Worm (Caenorhabditis elegans) whole organism, L4 larva: ENCODE measurements around the gene nas-22.

Experiments used
- D1046.2 ChIP-seq: fragments of 200-800 bp; sonication (Bioruptor generic); IDR thresholded peaks from 2 replicates; pipeline ENCODE4 v1.3.6; 2022; ENCODE audit warnings: missing genetic modification characterization, missing compliant biosample characterization
- F26F4.8 ChIP-seq: fragments of 200-800 bp; sonication (Bioruptor generic); conservative IDR thresholded peaks from 2 replicates; pipeline ENCODE4 v1.3.6; 2022; ENCODE audit warnings: missing genetic modification characterization, missing compliant biosample characterization
- Y48G9A.11 ChIP-seq: fragments of 200-800 bp; sonication (Bioruptor generic); IDR thresholded peaks from 2 replicates; pipeline ENCODE4 v1.3.6; 2022; ENCODE audit warnings: missing genetic modification reagents, missing genetic modification characterization, missing compliant biosample characterization
- Y5F2A.4 ChIP-seq: fragments of 200-800 bp; sonication (Bioruptor generic); optimal IDR thresholded peaks from 2 replicates; lab custom pipeline; 2018; ENCODE audit warnings: mild to moderate bottlenecking, missing genetic modification characterization, missing compliant biosample characterization
- ZK546.5 ChIP-seq, 2 experiments: sonication (generic microtip); optimal IDR thresholded peaks; 2 replicates each; lab custom pipeline; 2017; ENCODE audit warnings: missing biosample characterization in 2 of 2, missing genetic modification characterization in 2 of 2
- ceh-32 ChIP-seq: sonication (generic microtip); optimal IDR thresholded peaks from 2 replicates; lab custom pipeline; 2016; ENCODE audit warnings: mild to moderate bottlenecking, missing genetic modification characterization, missing compliant biosample characterization; ENCODE audit not compliant: poor library complexity
- ctbp-1 ChIP-seq: fragments of 200-800 bp; sonication (Bioruptor generic); IDR thresholded peaks from 2 replicates; pipeline ENCODE4 v1.3.6; 2022; ENCODE audit warnings: missing genetic modification reagents, missing genetic modification characterization, missing compliant biosample characterization
- daf-16 ChIP-seq, 3 experiments: sonication (generic microtip); optimal IDR thresholded peaks; 2 replicates each; lab custom pipeline; 2016 to 2017; ENCODE audit warnings: missing genetic modification characterization in 3 of 3, missing genetic modification reagents in 3 of 3, mild to moderate bottlenecking in 2 of 3, missing compliant biosample characterization in 2 of 3, missing biosample characterization in 1 of 3, moderate library complexity in 1 of 3
- daf-19 ChIP-seq: fragments of 200-800 bp; sonication (Bioruptor generic); conservative IDR thresholded peaks from 2 replicates; pipeline ENCODE4 v1.3.6; 2022; ENCODE audit warnings: missing genetic modification characterization, missing compliant biosample characterization
- dmd-6 ChIP-seq: fragments of 200-800 bp; sonication (Bioruptor generic); IDR thresholded peaks from 2 replicates; pipeline ENCODE4 v1.3.6; 2022; ENCODE audit warnings: missing genetic modification reagents, missing genetic modification characterization, missing compliant biosample characterization
- dpl-1 ChIP-seq: fragments of 150-350 bp; optimal IDR thresholded peaks from 2 replicates; lab custom pipeline; 2014; ENCODE audit warnings: missing biosample characterization, missing genetic modification reagents, missing genetic modification characterization
- dve-1 ChIP-seq: sonication (generic microtip); optimal IDR thresholded peaks from 2 replicates; lab custom pipeline; 2017; ENCODE audit warnings: antibody characterized with exemption, mild to moderate bottlenecking, missing genetic modification characterization, missing compliant biosample characterization; ENCODE audit not compliant: insufficient read depth
- egl-27 ChIP-seq: sonication (generic microtip); optimal IDR thresholded peaks from 3 replicates; lab custom pipeline; 2017; ENCODE audit warnings: missing biosample characterization, missing genetic modification reagents, missing genetic modification characterization
- gei-8 ChIP-seq: fragments of 200-800 bp; sonication (Bioruptor generic); optimal IDR thresholded peaks from 2 replicates; lab custom pipeline; 2018; ENCODE audit warnings: mild to moderate bottlenecking, missing genetic modification characterization, missing compliant biosample characterization
- hif-1 ChIP-seq, 2 experiments: sonication (generic microtip); optimal IDR thresholded peaks; 2 replicates each; lab custom pipeline; 2016 to 2017; ENCODE audit warnings: missing compliant biosample characterization in 2 of 2, missing genetic modification characterization in 2 of 2, missing genetic modification reagents in 2 of 2, missing genotype in 2 of 2, mild to moderate bottlenecking in 1 of 2
- hlh-11 ChIP-seq: fragments of 200-800 bp; sonication (Bioruptor generic); optimal IDR thresholded peaks from 2 replicates; lab custom pipeline; 2018; ENCODE audit warnings: mild to moderate bottlenecking, missing genetic modification characterization, missing compliant biosample characterization
- madf-5 ChIP-seq, 2 experiments: fragments of 200-800 bp; sonication (Bioruptor generic); IDR thresholded peaks; 2 replicates each; pipeline ENCODE4 v1.3.6; 2022; ENCODE audit warnings: missing compliant biosample characterization in 2 of 2, missing genetic modification characterization in 2 of 2
- madf-9 ChIP-seq: fragments of 200-800 bp; sonication (Bioruptor generic); conservative IDR thresholded peaks from 2 replicates; pipeline ENCODE4 v1.3.6; 2022; ENCODE audit warnings: missing genetic modification reagents, missing genetic modification characterization, missing compliant biosample characterization
- mdl-1 ChIP-seq, 2 experiments: fragments of 150-350 bp in 1 of 2; sonication (generic microtip) in 1 of 2; optimal IDR thresholded peaks; 2 replicates each; lab custom pipeline; 2014 to 2017; ENCODE audit warnings: missing biosample characterization in 2 of 2, missing genetic modification characterization in 2 of 2
- mxl-3 ChIP-seq: fragments of 200-800 bp; sonication (Bioruptor generic); optimal IDR thresholded peaks from 2 replicates; lab custom pipeline; 2018; ENCODE audit warnings: mild to moderate bottlenecking, missing genetic modification characterization, missing compliant biosample characterization
- nhr-11 ChIP-seq: fragments of 150-350 bp; optimal IDR thresholded peaks from 2 replicates; lab custom pipeline; 2014; ENCODE audit warnings: missing biosample characterization, missing genetic modification characterization
- nhr-111 ChIP-seq: fragments of 200-800 bp; sonication (Bioruptor generic); optimal IDR thresholded peaks from 2 replicates; lab custom pipeline; 2018; ENCODE audit warnings: mild to moderate bottlenecking, missing genetic modification characterization, missing compliant biosample characterization
- nhr-28 ChIP-seq: fragments of 150-350 bp; optimal IDR thresholded peaks from 2 replicates; lab custom pipeline; 2014; ENCODE audit warnings: missing biosample characterization, missing genetic modification characterization
- nhr-41 ChIP-seq: fragments of 200-800 bp; sonication (Bioruptor generic); IDR thresholded peaks from 2 replicates; pipeline ENCODE4 v1.3.6; 2022; ENCODE audit warnings: missing genetic modification reagents, missing genetic modification characterization, missing compliant biosample characterization
- nhr-42 ChIP-seq: fragments of 200-800 bp; sonication (Bioruptor generic); IDR thresholded peaks from 2 replicates; pipeline ENCODE4 v1.3.6; 2022; ENCODE audit warnings: missing genetic modification characterization, missing compliant biosample characterization
- nhr-48 ChIP-seq: sonication (generic microtip); optimal IDR thresholded peaks from 2 replicates; lab custom pipeline; 2016; ENCODE audit warnings: mild to moderate bottlenecking, missing genetic modification characterization, missing compliant biosample characterization
- php-3 ChIP-seq: fragments of 200-800 bp; sonication (Bioruptor generic); IDR thresholded peaks from 2 replicates; pipeline ENCODE4 v1.3.6; 2022; ENCODE audit warnings: missing genetic modification reagents, missing genetic modification characterization, missing compliant biosample characterization
- pqm-1 ChIP-seq: sonication (generic microtip); optimal IDR thresholded peaks from 2 replicates; lab custom pipeline; 2017; ENCODE audit warnings: missing biosample characterization, missing genetic modification characterization
- snpc-4 ChIP-seq: fragments of 150-350 bp; optimal IDR thresholded peaks from 2 replicates; lab custom pipeline; 2014; ENCODE audit warnings: missing biosample characterization, missing genetic modification characterization
- spr-1 ChIP-seq: sonication (generic microtip); optimal IDR thresholded peaks from 2 replicates; lab custom pipeline; 2016; ENCODE audit warnings: mild to moderate bottlenecking, missing genetic modification characterization, missing compliant biosample characterization
- spr-3 ChIP-seq: fragments of 200-800 bp; sonication (Bioruptor generic); optimal IDR thresholded peaks from 2 replicates; lab custom pipeline; 2018; ENCODE audit warnings: mild to moderate bottlenecking, missing genetic modification characterization, missing compliant biosample characterization
- tag-97 ChIP-seq: fragments of 200-800 bp; sonication (Bioruptor generic); IDR thresholded peaks from 2 replicates; pipeline ENCODE4 v1.3.6; 2022; ENCODE audit warnings: missing genetic modification characterization, missing compliant biosample characterization
- tra-1 ChIP-seq: fragments of 200-800 bp; sonication (Bioruptor generic); IDR thresholded peaks from 2 replicates; pipeline ENCODE4 v1.3.6; 2022; ENCODE audit warnings: missing genetic modification reagents, missing genetic modification characterization, missing compliant biosample characterization
- unc-62 ChIP-seq, 3 experiments: fragments of 150-350 bp in 1 of 3; sonication (generic microtip); optimal IDR thresholded peaks in 2 of 3; peaks in 1 of 3; 1 replicate in 1 of 3; 2 replicates in 2 of 3; lab custom pipeline; 2014 to 2017; ENCODE audit warnings: missing biosample characterization in 3 of 3, missing genetic modification characterization in 3 of 3, missing genetic modification reagents in 3 of 3, missing genotype in 1 of 3
- vab-7 ChIP-seq: fragments of 200-800 bp; sonication (Bioruptor generic); IDR thresholded peaks from 2 replicates; pipeline ENCODE4 v1.3.6; 2022; ENCODE audit warnings: missing genetic modification reagents, missing genetic modification characterization, missing compliant biosample characterization
- zag-1 ChIP-seq: fragments of 150-350 bp; optimal IDR thresholded peaks from 2 replicates; lab custom pipeline; 2014; ENCODE audit warnings: missing biosample characterization, missing genetic modification characterization
- zfp-3 ChIP-seq: fragments of 200-800 bp; sonication (Bioruptor generic); conservative IDR thresholded peaks from 2 replicates; pipeline ENCODE4 v1.3.6; 2022; ENCODE audit warnings: missing genetic modification reagents, missing genetic modification characterization, missing compliant biosample characterization

nas-22 gene

DNA sequence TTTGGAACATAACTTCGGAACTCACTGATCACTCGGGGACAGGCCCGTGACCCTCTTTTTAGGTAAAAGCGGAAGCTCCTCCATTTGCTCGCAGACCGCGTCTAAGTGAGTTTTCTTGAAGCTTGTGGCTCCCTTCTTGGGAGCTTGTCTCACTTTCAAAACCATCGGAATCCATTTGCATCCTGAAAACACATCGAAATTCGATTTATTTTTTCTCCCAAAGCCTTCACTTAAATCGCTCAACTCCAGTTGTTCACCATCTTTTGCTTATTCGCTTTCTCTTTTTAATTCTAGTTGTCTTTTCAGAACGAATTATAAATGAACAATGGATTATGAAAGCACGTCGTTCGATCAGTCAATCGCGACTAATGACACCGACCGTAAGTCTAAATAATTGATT lies 15.2 kb upstream of the nas-22 start, which contains the start of gene T11F9.1:
TSS of gene T11F9.1 (plus strand) at position 301 of the 400 bp plus-strand sequence.
- no peak for TF ChIP-seq nhr-111 (GFP tag; lab: Kevin White, UChicago)
- no peak for TF ChIP-seq Y48G9A.11 (GFP tag; lab: Robert Waterston, UW)
- no peak for TF ChIP-seq spr-1

DNA sequence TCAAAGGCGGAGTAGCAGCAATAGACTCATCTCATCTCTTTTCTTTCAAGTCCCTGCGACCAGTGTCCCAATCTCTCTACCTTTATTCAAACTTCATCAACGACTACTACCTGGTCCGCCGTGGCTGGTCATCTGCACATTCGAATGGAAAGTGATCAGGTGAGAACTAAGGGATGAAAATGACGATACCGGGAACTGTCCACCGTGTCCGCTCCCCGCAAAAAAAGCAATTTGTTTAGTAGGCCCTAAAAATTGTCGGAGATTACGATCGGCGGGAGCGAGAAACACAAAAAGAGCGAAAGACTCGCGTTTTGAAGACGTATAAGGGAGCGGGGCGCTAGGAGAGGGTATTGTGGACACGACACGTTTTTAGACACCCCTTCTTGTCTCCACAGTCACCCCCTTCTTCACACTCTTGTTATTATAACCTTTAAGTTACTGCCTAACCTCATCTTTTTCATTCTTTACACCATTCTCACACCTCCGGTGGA lies 11.5 kb upstream of the nas-22 start, which contains the start of gene zipt-16:
TSS of gene zipt-16 (plus strand) at position 51 of the 491 bp plus-strand sequence.
- no peak for TF ChIP-seq madf-9 (GFP tag; lab: Robert Waterston, UW)
- no peak for TF ChIP-seq nhr-42 (GFP tag; lab: Robert Waterston, UW)
- TF ChIP-seq F26F4.8: no peak
- TF ChIP-seq daf-19: no peak
- no peak for TF ChIP-seq D1046.2
- no peak for TF ChIP-seq ZK546.5 (tag; optimal IDR thresholded peaks at IDR 0.05; lab: Kevin White, UChicago)
- TF ChIP-seq tag-97: no peak
- TF ChIP-seq spr-3 (GFP tag; lab: Kevin White, UChicago): no peak
- no peak for TF ChIP-seq Y5F2A.4
- TF ChIP-seq nhr-11 (tag; lab: Kevin White, UChicago): no peak
- TF ChIP-seq dpl-1 (GFP tag; lab: Kevin White, UChicago): no peak
- TF ChIP-seq madf-5 (GFP tag; IDR thresholded peaks at IDR 0.05; lab: Robert Waterston, UW): no peak
- no peak for TF ChIP-seq zag-1 (tag; lab: Kevin White, UChicago)
- TF ChIP-seq ctbp-1 (GFP tag; lab: Robert Waterston, UW): no peak
- no peak for TF ChIP-seq vab-7
- TF ChIP-seq unc-62 (GFP tag; optimal IDR thresholded peaks at IDR 0.05 in 1 of 2; lab: Kevin White, UChicago): no peak
- TF ChIP-seq unc-62 (tag; optimal IDR thresholded peaks at IDR 0.05; lab: Kevin White, UChicago): no peak

- TF ChIP-seq dmd-6 (peak; percentile 94), hlh-11 (tag; lab: Kevin White, UChicago) (peak; percentile 84), mxl-3 (peak; percentile 72), gei-8 (no peak), zfp-3 (GFP tag; lab: Robert Waterston, UW) (no peak), nhr-48 (tag; lab: Kevin White, UChicago) (peak; percentile 28), pqm-1 (tag; lab: Kevin White, UChicago) (peak; percentile 86), nhr-28 (tag; lab: Kevin White, UChicago) (peak; percentile 75), mdl-1 (tag; optimal IDR thresholded peaks at IDR 0.05; lab: Kevin White, UChicago) (peak in 1 of 2 experiments; percentile 45), nhr-41 (GFP tag; lab: Robert Waterston, UW) (0 out of 2 replicates have a peak, but pooled peaks have one; percentile 32), snpc-4 (tag; lab: Kevin White, UChicago) (no peak), ceh-32 (tag; lab: Kevin White, UChicago) (no peak), php-3 (GFP tag; lab: Robert Waterston, UW) (peak; percentile 98), egl-27 (tag; lab: Kevin White, UChicago) (no peak), ctbp-1 (GFP tag; lab: Robert Waterston, UW) (no peak), hif-1 (tag; optimal IDR thresholded peaks at IDR 0.05; lab: Kevin White, UChicago) (no peak), tra-1 (GFP tag; lab: Robert Waterston, UW) (peak; percentile 82; the same call in 1 of the 2 replicates), daf-16 (GFP tag; optimal IDR thresholded peaks at IDR 0.05; lab: Kevin White, UChicago) (no peak), daf-16 (tag; optimal IDR thresholded peaks at IDR 0.05; lab: Kevin White, UChicago) (peak; percentile 70), dve-1 (tag; lab: Kevin White, UChicago) (peak; percentile 71)
Measured at ce11 chrV:11470210-11470713, 4.2 kb upstream of the nas-22 start, which contains the start of gene aat-6. Gene aat-6 (minus strand): TSS chrV:11470663.
